Worm (Caenorhabditis elegans): ENCODE results near the gene dpy-28.

Gene dpy-28

ce11 chrIII:10807236-10807635 lies 44.3 kb downstream of the dpy-28 start:
- TF ChIP-seq ztf-18 (tag; optimal IDR thresholded peaks at IDR 0.05): peak; percentile 3
- peak; percentile 92 for TF ChIP-seq ceh-91 (GFP tag; IDR thresholded peaks at IDR 0.05)
- TF ChIP-seq lir-1 (GFP tag; conservative IDR thresholded peaks at IDR 0.05): 0 out of 2 replicates have a peak, but pooled peaks have one; percentile 17
- no peak for TF ChIP-seq cebp-1 (GFP tag; IDR thresholded peaks at IDR 0.05)
- no peak for TF ChIP-seq cebp-1 (tag; optimal IDR thresholded peaks at IDR 0.05)
- TF ChIP-seq nfya-1 (tag; optimal IDR thresholded peaks at IDR 0.05; ENCODE audit: borderline replicate concordance, insufficient read depth): no peak
- TF ChIP-seq ztf-28 (GFP tag; IDR thresholded peaks at IDR 0.05): 0 out of 2 replicates have a peak, but pooled peaks have one; percentile 51
- no peak for TF ChIP-seq pha-4 (tag; optimal IDR thresholded peaks at IDR 0.05)
- TF ChIP-seq nhr-120 (GFP tag; IDR thresholded peaks at IDR 0.05): no peak
- TF ChIP-seq nhr-90 (tag; optimal IDR thresholded peaks at IDR 0.05): no peak
- no peak for TF ChIP-seq repo-1 (tag; optimal IDR thresholded peaks at IDR 0.05)
- TF ChIP-seq K12H6.12 (tag; optimal IDR thresholded peaks at IDR 0.05): no peak
- no peak for TF ChIP-seq ZK185.1 (tag; optimal IDR thresholded peaks at IDR 0.05; ENCODE audit: poor library complexity, severe bottlenecking)
- TF ChIP-seq sea-2 (GFP tag; IDR thresholded peaks at IDR 0.05): no peak
- peak; percentile 96 for TF ChIP-seq D2030.7 (GFP tag; IDR thresholded peaks at IDR 0.05)
- no peak for TF ChIP-seq ceh-27 (GFP tag; optimal IDR thresholded peaks at IDR 0.05)
- 0 out of 2 replicates have a peak, but pooled peaks have one; percentile 43 for TF ChIP-seq attf-6 (GFP tag; IDR thresholded peaks at IDR 0.05)
- peak; percentile 83 for TF ChIP-seq F49E8.2 (tag; optimal IDR thresholded peaks at IDR 0.05; ENCODE audit: insufficient read depth)
- no peak for TF ChIP-seq aptf-3 (GFP tag; IDR thresholded peaks at IDR 0.05)
- no peak for TF ChIP-seq mel-28 (tag; optimal IDR thresholded peaks at IDR 0.05; ENCODE audit: borderline replicate concordance)
- peak; percentile 83 for TF ChIP-seq B0019.2 (GFP tag; conservative IDR thresholded peaks at IDR 0.05)
- peak; percentile 23 for TF ChIP-seq hrde-1 (tag; optimal IDR thresholded peaks at IDR 0.05; ENCODE audit: borderline replicate concordance)
- peak; percentile 85 for TF ChIP-seq F33H1.4 (GFP tag; IDR thresholded peaks at IDR 0.05)
- TF ChIP-seq lin-40 (tag; optimal IDR thresholded peaks at IDR 0.05): no peak
- TF ChIP-seq rcor-1 (GFP tag; IDR thresholded peaks at IDR 0.05): peak; percentile 72
- peak; percentile 75 for TF ChIP-seq lsl-1 (GFP tag; optimal IDR thresholded peaks at IDR 0.05)
- TF ChIP-seq bed-1 (GFP tag; IDR thresholded peaks at IDR 0.05): no peak
- no peak for TF ChIP-seq snpc-4 (GFP tag; optimal IDR thresholded peaks at IDR 0.05)
- TF ChIP-seq snpc-4 (tag; optimal IDR thresholded peaks at IDR 0.05): peak in 1 of 4 experiments; percentile 37
- no peak for TF ChIP-seq attf-5 (GFP tag; optimal IDR thresholded peaks at IDR 0.05)
- no peak for TF ChIP-seq aptf-2 (GFP tag; conservative IDR thresholded peaks at IDR 0.05)
- TF ChIP-seq nhr-80 (tag; optimal IDR thresholded peaks at IDR 0.05): no peak
- peak; percentile 68 for TF ChIP-seq unc-130 (GFP tag; optimal IDR thresholded peaks at IDR 0.05)
- peak; percentile 52; the same call in 1 of the 2 replicates for TF ChIP-seq Y67H2A.10 (GFP tag; conservative IDR thresholded peaks at IDR 0.05)
- TF ChIP-seq madf-10 (tag; optimal IDR thresholded peaks at IDR 0.05): no peak
- TF ChIP-seq snpc-3.4 (tag; optimal IDR thresholded peaks at IDR 0.05): peak; percentile 75
- TF ChIP-seq madf-6 (GFP tag; IDR thresholded peaks at IDR 0.05): peak; percentile 99
- TF ChIP-seq dpff-1 (tag; optimal IDR thresholded peaks at IDR 0.05): no peak
- TF ChIP-seq hmg-1.2 (GFP tag; IDR thresholded peaks at IDR 0.05): peak; percentile 57; the same call in 1 of the 2 replicates
- peak; percentile 90; the same call in 1 of the 2 replicates for TF ChIP-seq madf-3 (GFP tag; IDR thresholded peaks at IDR 0.05)
- TF ChIP-seq dpl-1 (GFP tag; optimal IDR thresholded peaks at IDR 0.05): peak; percentile 93
- TF ChIP-seq egl-18 (GFP tag; IDR thresholded peaks at IDR 0.05): no peak
- TF ChIP-seq sdz-38 (tag; optimal IDR thresholded peaks at IDR 0.05): no peak
- TF ChIP-seq hmg-20 (GFP tag; IDR thresholded peaks at IDR 0.05): no peak
- TF ChIP-seq F57A8.1 (GFP tag; optimal IDR thresholded peaks at IDR 0.05): no peak
- TF ChIP-seq mcd-1 (GFP tag; IDR thresholded peaks at IDR 0.05): peak; percentile 60
- no peak for TF ChIP-seq F39B2.1 (GFP tag; IDR thresholded peaks at IDR 0.05)
- no peak for TF ChIP-seq ztf-25 (GFP tag; IDR thresholded peaks at IDR 0.05)
- no peak for TF ChIP-seq zim-3 (tag; optimal IDR thresholded peaks at IDR 0.05)
